Worm (Caenorhabditis elegans) whole organism, L4/young adult: ENCODE results near the gene irld-33.

Source experiments
- W03F9.2 ChIP-seq: fragments of 150-350 bp; optimal IDR thresholded peaks from 2 replicates; lab custom pipeline; 2014; ENCODE audit warnings: missing biosample characterization, missing genetic modification characterization
- dao-5 ChIP-seq: sonication (generic microtip); optimal IDR thresholded peaks from 2 replicates; lab custom pipeline; 2016; ENCODE audit warnings: missing genotype, missing genetic modification characterization, moderate library complexity, missing compliant biosample characterization
- him-1 ChIP-seq: sonication (generic microtip); optimal IDR thresholded peaks from 2 replicates; lab custom pipeline; 2016; ENCODE audit warnings: missing genotype, missing genetic modification reagents, missing genetic modification characterization, missing compliant biosample characterization

DNA sequence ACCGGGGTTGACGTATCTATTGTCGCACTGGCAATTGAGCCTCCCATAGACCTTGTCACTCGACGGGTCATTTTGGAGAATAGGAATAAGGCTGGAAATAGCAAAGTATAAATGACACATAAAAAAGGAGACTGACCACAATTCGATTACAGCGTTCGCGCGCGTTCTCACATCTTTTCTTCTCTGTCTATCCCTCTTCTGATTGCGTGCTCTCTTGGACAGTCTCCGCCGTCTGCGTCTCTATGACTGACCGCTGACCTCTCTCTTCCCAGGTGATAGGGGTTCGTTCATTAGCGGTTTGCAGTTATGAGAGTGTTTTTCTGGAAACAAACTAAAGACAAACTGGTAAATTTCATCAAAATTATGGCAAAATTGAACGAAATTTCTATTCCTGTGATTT lies 2.5 kb upstream of the irld-33 start, which contains the start of gene ceh-83:
- TF ChIP-seq him-1 (tag; lab: Kevin White, UChicago) (no peak), W03F9.2 (tag; lab: Kevin White, UChicago) (no peak), dao-5 (tag; lab: Kevin White, UChicago) (no peak)
